Fruit fly (Drosophila melanogaster) whole organism, wandering third instar larva: ENCODE data around the gene Unc-115a.

Source experiments
- Abd-B ChIP-seq: fragments of >200 bp; optimal IDR thresholded peaks from 2 replicates; lab custom pipeline; 2017; ENCODE audit warnings: missing biosample characterization, missing genetic modification characterization
- CG32264 ChIP-seq: fragments of 200-800 bp; sonication (Bioruptor generic); optimal IDR thresholded peaks from 2 replicates; lab custom pipeline; 2016; ENCODE audit warnings: missing biosample characterization, missing genetic modification characterization
- CG9705 ChIP-seq: fragments of 200-800 bp; sonication (Bioruptor generic); optimal IDR thresholded peaks from 2 replicates; lab custom pipeline; 2018; ENCODE audit warnings: missing biosample characterization, mild to moderate bottlenecking, missing genetic modification characterization
- CrebA ChIP-seq: fragments of 200-800 bp; sonication (Bioruptor generic); optimal IDR thresholded peaks from 2 replicates; lab custom pipeline; 2016; ENCODE audit warnings: missing biosample characterization, mild to moderate bottlenecking, missing genetic modification characterization, borderline replicate concordance
- Dfd ChIP-seq: fragments of >200 bp; optimal IDR thresholded peaks from 2 replicates; lab custom pipeline; 2017; ENCODE audit warnings: missing biosample characterization, missing genetic modification characterization
- Dif ChIP-seq: fragments of 200-275, 200-300 bp; sonication (Bioruptor generic); optimal IDR thresholded peaks from 2 replicates; lab custom pipeline; 2018; ENCODE audit warnings: missing biosample characterization, missing genetic modification characterization; ENCODE audit not compliant: partially characterized antibody
- GATAd ChIP-seq: sonication (Bioruptor generic); optimal IDR thresholded peaks from 2 replicates; lab custom pipeline; 2016; ENCODE audit warnings: missing biosample characterization, missing genetic modification characterization
- Hnf4 ChIP-seq: fragments of 200-800 bp; sonication (Bioruptor generic); optimal IDR thresholded peaks from 2 replicates; lab custom pipeline; 2016; ENCODE audit warnings: missing biosample characterization, mild to moderate bottlenecking, missing genetic modification characterization
- Hr78 ChIP-seq: fragments of >200 bp; optimal IDR thresholded peaks from 2 replicates; lab custom pipeline; 2017; ENCODE audit warnings: missing biosample characterization, missing genetic modification characterization
- Hr83 ChIP-seq: fragments of 200-300 bp; sonication (Bioruptor generic); optimal IDR thresholded peaks from 2 replicates; lab custom pipeline; 2016; ENCODE audit warnings: missing biosample characterization, mild to moderate bottlenecking, missing genetic modification characterization, moderate library complexity; ENCODE audit not compliant: poor library complexity, severe bottlenecking
- Jra ChIP-seq: sonication (Bioruptor generic); optimal IDR thresholded peaks from 2 replicates; lab custom pipeline; 2016; ENCODE audit warnings: missing biosample characterization, missing genetic modification characterization
- Myc ChIP-seq: fragments of >200 bp; optimal IDR thresholded peaks from 2 replicates; lab custom pipeline; 2017
- N ChIP-seq: fragments of >200 bp; optimal IDR thresholded peaks from 2 replicates; lab custom pipeline; 2018; ENCODE audit warnings: missing biosample characterization, missing external identifiers, missing genetic modification characterization
- OdsH ChIP-seq: fragments of 200-800 bp; sonication (Bioruptor generic); optimal IDR thresholded peaks from 2 replicates; lab custom pipeline; 2016; ENCODE audit warnings: missing biosample characterization, mild to moderate bottlenecking, missing genetic modification characterization
- Rel ChIP-seq, 2 experiments: fragments of 200-800 bp; sonication (Bioruptor generic) in 1 of 2; optimal IDR thresholded peaks; 2 replicates in 1 of 2; 3 replicates in 1 of 2; lab custom pipeline; 2016 to 2019; ENCODE audit warnings: mild to moderate bottlenecking in 2 of 2, missing biosample characterization in 2 of 2, missing genetic modification characterization in 2 of 2, moderate library complexity in 1 of 2
- Sp1 ChIP-seq: fragments of 200-800 bp; sonication (Bioruptor generic); optimal IDR thresholded peaks from 3 replicates; lab custom pipeline; 2019; ENCODE audit warnings: missing biosample characterization, mild to moderate bottlenecking, missing genetic modification characterization, moderate library complexity
- Vsx2 ChIP-seq: fragments of 200-300, 225-300 bp; sonication (Bioruptor generic); optimal IDR thresholded peaks from 2 replicates; lab custom pipeline; 2018; ENCODE audit warnings: missing biosample characterization, missing genetic modification characterization; ENCODE audit not compliant: partially characterized antibody
- br ChIP-seq: fragments of 200-800 bp; sonication (Bioruptor generic); optimal IDR thresholded peaks from 2 replicates; lab custom pipeline; 2016; ENCODE audit warnings: missing biosample characterization, missing genetic modification characterization
- brk ChIP-seq: fragments of 200-800 bp; sonication (Bioruptor generic); optimal IDR thresholded peaks from 2 replicates; lab custom pipeline; 2016; ENCODE audit warnings: missing biosample characterization, mild to moderate bottlenecking, missing genetic modification characterization
- dl ChIP-seq, 2 experiments: fragments of 175-275, 200-275 bp in 1 of 2; fragments of 200-275 bp in 1 of 2; sonication (Bioruptor generic); optimal IDR thresholded peaks; lab custom pipeline; 2018; ENCODE audit warnings: mild to moderate bottlenecking in 2 of 2, missing biosample characterization in 2 of 2, missing genetic modification characterization in 2 of 2, moderate library complexity in 2 of 2; ENCODE audit not compliant: partially characterized antibody in 2 of 2, insufficient read depth in 1 of 2
- dmrt93B ChIP-seq: fragments of 200-800 bp; sonication (Bioruptor generic); optimal IDR thresholded peaks from 2 replicates; lab custom pipeline; 2018; ENCODE audit warnings: missing biosample characterization, mild to moderate bottlenecking, missing genetic modification characterization
- dsf ChIP-seq: sonication (Bioruptor generic); optimal IDR thresholded peaks from 2 replicates; lab custom pipeline; 2016; ENCODE audit warnings: missing biosample characterization, missing genetic modification characterization, borderline replicate concordance
- foxo ChIP-seq, 2 experiments: fragments of 200-800 bp; sonication (Bioruptor generic); optimal IDR thresholded peaks; 2 replicates in 1 of 2; 3 replicates in 1 of 2; lab custom pipeline; 2016 to 2017; ENCODE audit warnings: missing biosample characterization in 2 of 2, missing genetic modification characterization in 2 of 2
- fru ChIP-seq: fragments of 200-800 bp; sonication (Bioruptor generic); optimal IDR thresholded peaks from 3 replicates; lab custom pipeline; 2016; ENCODE audit warnings: missing biosample characterization, mild to moderate bottlenecking, missing genetic modification characterization
- h ChIP-seq: fragments of 200-800 bp; sonication (Bioruptor generic); optimal IDR thresholded peaks from 3 replicates; lab custom pipeline; 2016; ENCODE audit warnings: missing biosample characterization, mild to moderate bottlenecking, missing genetic modification characterization
- jim ChIP-seq: fragments of 175-275, 200-325 bp; sonication (Bioruptor generic); optimal IDR thresholded peaks from 2 replicates; lab custom pipeline; 2016; ENCODE audit warnings: missing biosample characterization, mild to moderate bottlenecking, missing genetic modification characterization
- lola ChIP-seq: fragments of >200 bp; optimal IDR thresholded peaks from 2 replicates; lab custom pipeline; 2017; ENCODE audit warnings: missing biosample characterization, missing genetic modification characterization
- pan ChIP-seq: fragments of >200 bp; optimal IDR thresholded peaks from 2 replicates; lab custom pipeline; 2017
- psq ChIP-seq: fragments of 200-800 bp; sonication (Bioruptor generic); optimal IDR thresholded peaks from 3 replicates; lab custom pipeline; 2017; ENCODE audit warnings: missing biosample characterization, mild to moderate bottlenecking, missing genetic modification characterization, moderate library complexity
- rgr ChIP-seq: fragments of 200-800 bp; sonication (Bioruptor generic); optimal IDR thresholded peaks from 3 replicates; lab custom pipeline; 2016; ENCODE audit warnings: missing biosample characterization, mild to moderate bottlenecking, missing genetic modification characterization
- sage ChIP-seq: fragments of 200-800 bp; sonication (Bioruptor generic); optimal IDR thresholded peaks from 2 replicates; lab custom pipeline; 2016; ENCODE audit warnings: missing biosample characterization, mild to moderate bottlenecking, missing genetic modification characterization
- sv ChIP-seq: fragments of 200-800 bp; sonication (Bioruptor generic); optimal IDR thresholded peaks from 3 replicates; lab custom pipeline; 2016; ENCODE audit warnings: missing biosample characterization, missing genetic modification characterization
- tai ChIP-seq: sonication (Bioruptor generic); optimal IDR thresholded peaks from 2 replicates; lab custom pipeline; 2016; ENCODE audit warnings: missing biosample characterization, missing genetic modification characterization
- usp ChIP-seq: fragments of >200 bp; optimal IDR thresholded peaks from 2 replicates; lab custom pipeline; 2017; ENCODE audit warnings: missing biosample characterization, missing genetic modification characterization
- woc ChIP-seq: sonication (Bioruptor generic); optimal IDR thresholded peaks from 2 replicates; lab custom pipeline; 2016; ENCODE audit warnings: missing biosample characterization, mild to moderate bottlenecking, missing genetic modification characterization

The Unc-115a gene

DNA sequence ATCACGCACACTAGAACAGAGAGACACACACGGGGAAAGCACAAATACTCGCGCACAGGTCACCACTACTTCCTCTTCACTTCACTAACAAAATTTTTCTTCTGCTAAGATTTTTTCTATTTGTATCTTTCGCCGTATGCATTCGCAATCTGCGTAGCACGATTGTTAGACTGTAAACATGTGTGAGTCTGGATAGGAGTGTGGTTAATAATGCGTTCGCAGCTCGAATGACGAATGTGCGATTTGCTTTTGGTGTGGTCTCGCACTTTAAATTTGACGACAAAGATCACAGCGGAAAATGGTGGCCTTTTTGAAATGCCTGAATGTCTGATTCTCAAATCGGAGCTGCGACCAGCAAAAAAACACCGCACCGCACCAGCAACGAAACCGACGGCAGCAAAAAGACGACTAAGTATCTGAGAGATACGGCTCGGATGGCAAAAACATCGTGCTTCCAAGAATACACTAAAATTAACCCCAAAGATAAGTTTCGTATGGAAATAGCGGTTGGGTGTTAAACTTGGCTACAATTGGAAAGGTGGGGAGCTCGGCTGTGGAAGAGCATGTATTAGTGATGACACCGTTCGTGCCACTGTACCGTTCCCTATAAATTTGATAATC is at the start of gene Unc-115a:
Gene Unc-115a, minus strand, starts transcription at position 410 of the 621 bp plus-strand sequence.
- no peak for TF ChIP-seq br
- TF ChIP-seq Hr78 (GFP tag; lab: Kevin White, UChicago), result no peak
- peak; percentile 38 for TF ChIP-seq sv (GFP tag; lab: Kevin White, UChicago)
- TF ChIP-seq Rel (GFP tag; optimal IDR thresholded peaks at IDR 0.05; lab: Kevin White, UChicago), result no peak
- TF ChIP-seq Rel (tag; optimal IDR thresholded peaks at IDR 0.05; lab: Kevin White, UChicago), result peak; percentile 61
- TF ChIP-seq usp, result no peak
- TF ChIP-seq Hr83 (GFP tag; lab: Kevin White, UChicago), result peak; percentile 77
- peak; percentile 57 for TF ChIP-seq h (GFP tag; lab: Kevin White, UChicago)
- TF ChIP-seq Myc (lab: Kevin White, UChicago), result peak; percentile 86
- TF ChIP-seq fru (GFP tag; lab: Kevin White, UChicago), result peak; percentile 71
- TF ChIP-seq lola (GFP tag; lab: Kevin White, UChicago), result no peak
- peak; percentile 56 for TF ChIP-seq Dif
- TF ChIP-seq OdsH (GFP tag; lab: Kevin White, UChicago), result peak; percentile 5
- no peak for TF ChIP-seq foxo (GFP tag; optimal IDR thresholded peaks at IDR 0.05; lab: Kevin White, UChicago)
- no peak for TF ChIP-seq GATAd (GFP tag; lab: Kevin White, UChicago)
- no peak for TF ChIP-seq CG9705
- TF ChIP-seq N (GFP tag; lab: Kevin White, UChicago), result no peak
- TF ChIP-seq sage, result no peak
- TF ChIP-seq Abd-B, result no peak
- TF ChIP-seq Jra (GFP tag; lab: Kevin White, UChicago), result no peak
- peak; percentile 57 for TF ChIP-seq rgr (GFP tag; lab: Kevin White, UChicago)
- TF ChIP-seq Hnf4 (GFP tag; lab: Kevin White, UChicago), result no peak
- peak; percentile 95 for TF ChIP-seq jim (GFP tag; lab: Kevin White, UChicago)
- no peak for TF ChIP-seq Vsx2 (GFP tag; lab: Kevin White, UChicago)
- peak; percentile 57 for TF ChIP-seq Sp1 (GFP tag; lab: Kevin White, UChicago)
- TF ChIP-seq dmrt93B (GFP tag; lab: Kevin White, UChicago), result no peak
- no peak for TF ChIP-seq Dfd (GFP tag; lab: Kevin White, UChicago)
- TF ChIP-seq woc, result no peak
- no peak for TF ChIP-seq tai (GFP tag; lab: Kevin White, UChicago)
- TF ChIP-seq dl (GFP tag; optimal IDR thresholded peaks at IDR 0.05; lab: Kevin White, UChicago; ENCODE audit: insufficient read depth in 1 of 2, partially characterized antibody in 2 of 2), result no peak
- no peak for TF ChIP-seq brk (GFP tag; lab: Kevin White, UChicago)

DNA sequence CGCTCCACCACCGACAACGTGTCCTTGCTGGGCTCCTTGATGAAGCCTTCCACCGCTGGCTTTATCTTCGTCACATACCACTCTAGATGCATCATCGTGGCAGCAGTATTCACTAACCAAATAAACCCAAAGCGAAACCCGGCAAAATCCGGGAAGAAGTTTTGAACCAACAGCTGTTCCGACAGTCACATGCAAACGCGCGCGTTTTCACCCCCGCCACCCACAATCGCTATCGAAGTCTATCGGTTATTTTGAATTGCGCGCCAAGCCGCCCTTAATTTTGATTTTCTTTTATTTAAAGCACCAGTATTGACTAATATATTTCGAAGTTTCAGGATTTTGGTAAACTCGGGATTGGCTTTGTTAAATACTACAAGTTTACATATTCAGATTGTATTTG is 49.3 kb upstream of the Unc-115a start, which contains the start of gene Tti1:
Gene Tti1, minus strand, starts transcription at position 200 of the 400 bp plus-strand sequence.
- TF ChIP-seq woc, result no peak
- TF ChIP-seq N (GFP tag; lab: Kevin White, UChicago), result no peak
- TF ChIP-seq pan (lab: Kevin White, UChicago), result no peak
- no peak for TF ChIP-seq CG32264 (GFP tag; lab: Kevin White, UChicago)
- TF ChIP-seq h (GFP tag; lab: Kevin White, UChicago), result no peak
- no peak for TF ChIP-seq CrebA
- no peak for TF ChIP-seq psq (GFP tag; lab: Kevin White, UChicago)
- TF ChIP-seq Hr78 (GFP tag; lab: Kevin White, UChicago), result no peak

DNA sequence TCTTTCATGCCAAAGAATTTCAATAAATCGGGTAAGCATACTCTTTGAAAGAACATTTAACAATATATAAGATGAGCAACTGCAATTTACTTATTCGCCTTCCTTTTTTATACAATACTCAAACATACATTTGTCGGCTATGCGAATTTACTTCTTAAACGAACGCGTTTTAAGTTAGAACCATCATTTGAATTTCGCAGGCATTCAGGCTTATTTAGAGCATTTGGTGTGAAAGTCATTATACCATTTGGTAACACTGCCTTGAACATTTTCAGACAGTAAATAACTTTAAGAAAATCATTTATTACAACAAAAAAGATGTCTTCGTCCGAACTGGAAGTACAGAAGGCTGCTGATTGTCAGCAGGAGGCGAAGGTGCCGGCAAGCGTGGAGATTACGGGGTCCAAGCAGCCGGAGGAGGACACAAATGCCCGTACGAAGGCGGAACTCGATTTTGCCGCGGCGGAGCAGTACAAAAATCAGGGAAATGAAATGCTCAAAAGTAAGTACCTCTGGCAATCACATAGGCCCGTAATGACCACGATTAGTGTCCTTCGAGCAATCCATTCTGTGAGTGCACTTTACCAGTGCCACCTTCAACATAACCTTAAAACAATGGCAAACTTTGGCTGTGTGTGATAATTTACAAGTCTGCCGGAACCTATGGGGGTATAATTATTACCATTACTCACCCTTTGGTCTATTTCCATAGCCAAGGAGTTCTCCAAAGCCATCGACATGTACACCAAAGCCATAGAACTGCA is 42.9 kb upstream of the Unc-115a start:
- no peak for TF ChIP-seq GATAd (GFP tag; lab: Kevin White, UChicago)
- no peak for TF ChIP-seq dmrt93B (GFP tag; lab: Kevin White, UChicago)
- TF ChIP-seq h (GFP tag; lab: Kevin White, UChicago), result no peak
- no peak for TF ChIP-seq Vsx2 (GFP tag; lab: Kevin White, UChicago)
- TF ChIP-seq Rel (GFP tag; optimal IDR thresholded peaks at IDR 0.05; lab: Kevin White, UChicago), result no peak
- no peak for TF ChIP-seq Rel (tag; optimal IDR thresholded peaks at IDR 0.05; lab: Kevin White, UChicago)
- TF ChIP-seq Hnf4 (GFP tag; lab: Kevin White, UChicago), result no peak
- TF ChIP-seq dsf (GFP tag; lab: Kevin White, UChicago), result no peak
- no peak for TF ChIP-seq N (GFP tag; lab: Kevin White, UChicago)
- no peak for TF ChIP-seq dl (GFP tag; optimal IDR thresholded peaks at IDR 0.05; lab: Kevin White, UChicago; ENCODE audit: insufficient read depth in 1 of 2, partially characterized antibody in 2 of 2)
- no peak for TF ChIP-seq Hr78 (GFP tag; lab: Kevin White, UChicago)
- no peak for TF ChIP-seq br
- no peak for TF ChIP-seq Jra (GFP tag; lab: Kevin White, UChicago)
- TF ChIP-seq foxo (GFP tag; optimal IDR thresholded peaks at IDR 0.05; lab: Kevin White, UChicago), result no peak
- no peak for TF ChIP-seq usp
- no peak for TF ChIP-seq Dfd (GFP tag; lab: Kevin White, UChicago)
- TF ChIP-seq CG9705, result no peak
- no peak for TF ChIP-seq rgr (GFP tag; lab: Kevin White, UChicago)
- TF ChIP-seq, all 38 proteins: peak for 0
